Worm (Caenorhabditis elegans) whole organism, L1 larva: ENCODE measurements around the gene rpb-6.

Source experiments
- F16B12.6 ChIP-seq: fragments of 150-350 bp; optimal IDR thresholded peaks from 2 replicates; lab custom pipeline; 2014; ENCODE audit warnings: missing biosample characterization, missing genetic modification characterization
- aha-1 ChIP-seq: fragments of 150-350 bp; optimal IDR thresholded peaks from 2 replicates; lab custom pipeline; 2014; ENCODE audit warnings: missing biosample characterization, missing genetic modification characterization
- aly-2 ChIP-seq: fragments of 150-350 bp; optimal IDR thresholded peaks from 2 replicates; lab custom pipeline; 2014; ENCODE audit warnings: missing biosample characterization, missing genetic modification characterization
- ama-1 ChIP-seq: fragments of 150-350 bp; optimal IDR thresholded peaks from 2 replicates; lab custom pipeline; 2014
- ceh-8 ChIP-seq: fragments of 200-800 bp; sonication (Bioruptor generic); optimal IDR thresholded peaks from 2 replicates; lab custom pipeline; 2018; ENCODE audit warnings: mild to moderate bottlenecking, missing genetic modification characterization, moderate library complexity, missing compliant biosample characterization
- ceh-82 ChIP-seq, 3 experiments: fragments of 150-350 bp in 1 of 3; sonication (generic microtip) in 2 of 3; optimal IDR thresholded peaks; 2 replicates each; lab custom pipeline; 2014 to 2017; ENCODE audit warnings: missing biosample characterization in 3 of 3, missing genetic modification characterization in 3 of 3
- ceh-90 ChIP-seq: sonication (generic microtip); optimal IDR thresholded peaks from 2 replicates; lab custom pipeline; 2016; ENCODE audit warnings: missing genetic modification characterization, missing compliant biosample characterization
- ces-1 ChIP-seq: fragments of 150-350 bp; optimal IDR thresholded peaks from 2 replicates; lab custom pipeline; 2014; ENCODE audit warnings: missing biosample characterization, missing genetic modification reagents, missing genetic modification characterization
- dpl-1 ChIP-seq, 3 experiments: fragments of 150-350 bp in 2 of 3; sonication (generic microtip) in 1 of 3; optimal IDR thresholded peaks; 2 replicates each; lab custom pipeline; 2014 to 2017; ENCODE audit warnings: missing biosample characterization in 3 of 3, missing genetic modification characterization in 3 of 3, missing genetic modification reagents in 3 of 3
- efl-1 ChIP-seq, 4 experiments: fragments of 150-350 bp; optimal IDR thresholded peaks in 3 of 4; peaks in 1 of 4; 1 replicate in 1 of 4; 2 replicates in 3 of 4; lab custom pipeline; 2014; ENCODE audit warnings: missing biosample characterization in 2 of 4, missing genetic modification characterization in 2 of 4, missing genetic modification reagents in 2 of 4
- efl-3 ChIP-seq: fragments of 200-800 bp; sonication (Bioruptor generic); optimal IDR thresholded peaks from 2 replicates; lab custom pipeline; 2018; ENCODE audit warnings: mild to moderate bottlenecking, missing genetic modification characterization, missing compliant biosample characterization
- elt-3 ChIP-seq, 6 experiments: fragments of 150-350 bp in 1 of 6; sonication (generic microtip); optimal IDR thresholded peaks; 2 replicates each; lab custom pipeline; 2017 to 2018; ENCODE audit warnings: missing biosample characterization in 6 of 6, missing genetic modification characterization in 6 of 6, inconsistent platforms in 1 of 6
- ets-5 ChIP-seq: fragments of 200-800 bp; sonication (Bioruptor generic); IDR thresholded peaks from 2 replicates; pipeline ENCODE4 v1.3.6; 2022; ENCODE audit warnings: missing genetic modification characterization, missing compliant biosample characterization
- fkh-4 ChIP-seq: sonication (generic microtip); optimal IDR thresholded peaks from 2 replicates; lab custom pipeline; 2016; ENCODE audit warnings: missing compliant biosample characterization, missing genetic modification characterization, borderline replicate concordance
- grh-1 ChIP-seq: fragments of 200-800 bp; sonication (Bioruptor generic); IDR thresholded peaks from 2 replicates; pipeline ENCODE4 v1.3.6; 2022; ENCODE audit warnings: missing genetic modification reagents, missing genetic modification characterization, missing compliant biosample characterization
- hlh-4 ChIP-seq: sonication (generic microtip); optimal IDR thresholded peaks from 2 replicates; lab custom pipeline; 2016; ENCODE audit warnings: mild to moderate bottlenecking, missing genetic modification characterization, missing compliant biosample characterization
- hpl-2 ChIP-seq: fragments of 150-350 bp; optimal IDR thresholded peaks from 2 replicates; lab custom pipeline; 2014; ENCODE audit warnings: missing biosample characterization, missing genetic modification reagents, missing genetic modification characterization
- jun-1 ChIP-seq: fragments of 150-350 bp; optimal IDR thresholded peaks from 2 replicates; lab custom pipeline; 2014; ENCODE audit warnings: missing biosample characterization, missing genetic modification reagents, missing genetic modification characterization
- lin-14 ChIP-seq: fragments of 200-800 bp; sonication (Bioruptor generic); optimal IDR thresholded peaks from 2 replicates; lab custom pipeline; 2018; ENCODE audit warnings: mild to moderate bottlenecking, missing genetic modification characterization, moderate library complexity, missing compliant biosample characterization
- lin-15B ChIP-seq: fragments of 150-350 bp; sonication (generic microtip); optimal IDR thresholded peaks from 3 replicates; lab custom pipeline; 2014; ENCODE audit warnings: missing biosample characterization, missing genetic modification characterization
- lin-39 ChIP-seq: fragments of 150-350 bp; optimal IDR thresholded peaks from 2 replicates; lab custom pipeline; 2014; ENCODE audit warnings: missing biosample characterization, missing genetic modification reagents, missing genetic modification characterization
- lir-3 ChIP-seq: sonication (generic microtip); optimal IDR thresholded peaks from 2 replicates; lab custom pipeline; 2016; ENCODE audit warnings: mild to moderate bottlenecking, missing genetic modification characterization, moderate library complexity, missing compliant biosample characterization; ENCODE audit not compliant: poor library complexity
- lsy-2 ChIP-seq, 2 experiments: fragments of 150-350 bp; optimal IDR thresholded peaks; 2 replicates each; lab custom pipeline; 2014; ENCODE audit warnings: missing biosample characterization in 2 of 2, missing genetic modification characterization in 2 of 2
- mab-9 ChIP-seq: fragments of 200-800 bp; sonication (Bioruptor generic); IDR thresholded peaks from 2 replicates; pipeline ENCODE4 v1.3.6; 2022; ENCODE audit warnings: missing genetic modification reagents, missing genetic modification characterization, missing compliant biosample characterization
- mdl-1 ChIP-seq, 2 experiments: fragments of 150-350 bp; optimal IDR thresholded peaks; 2 replicates each; lab custom pipeline; 2014 to 2017; ENCODE audit warnings: missing biosample characterization in 2 of 2, missing genetic modification characterization in 2 of 2, inconsistent platforms in 1 of 2
- mef-2 ChIP-seq: fragments of 150-350 bp; optimal IDR thresholded peaks from 2 replicates; lab custom pipeline; 2014; ENCODE audit warnings: missing biosample characterization, missing genetic modification characterization
- mep-1 ChIP-seq: fragments of 150-350 bp; optimal IDR thresholded peaks from 2 replicates; lab custom pipeline; 2014; ENCODE audit warnings: missing biosample characterization, missing genetic modification characterization
- nhr-11 ChIP-seq: fragments of 150-350 bp; optimal IDR thresholded peaks from 2 replicates; lab custom pipeline; 2014; ENCODE audit warnings: missing biosample characterization, missing genetic modification characterization
- nhr-19 ChIP-seq: fragments of 200-800 bp; sonication (Bioruptor generic); conservative IDR thresholded peaks from 2 replicates; pipeline ENCODE4 v1.3.6; 2022; ENCODE audit warnings: missing genetic modification characterization, missing compliant biosample characterization
- nhr-20 ChIP-seq: sonication (generic microtip); optimal IDR thresholded peaks from 2 replicates; lab custom pipeline; 2016; ENCODE audit warnings: mild to moderate bottlenecking, missing genetic modification characterization, missing compliant biosample characterization
- nhr-71 ChIP-seq: sonication (generic microtip); optimal IDR thresholded peaks from 2 replicates; lab custom pipeline; 2016; ENCODE audit warnings: mild to moderate bottlenecking, missing genetic modification characterization, moderate library complexity, missing compliant biosample characterization
- nhr-84 ChIP-seq: sonication (generic microtip); optimal IDR thresholded peaks from 2 replicates; lab custom pipeline; 2017; ENCODE audit warnings: missing biosample characterization, missing genetic modification characterization
- nhr-90 ChIP-seq: sonication (generic microtip); optimal IDR thresholded peaks from 2 replicates; lab custom pipeline; 2016; ENCODE audit warnings: mild to moderate bottlenecking, missing genetic modification characterization, missing compliant biosample characterization; ENCODE audit not compliant: poor library complexity
- pag-3 ChIP-seq: sonication (generic microtip); optimal IDR thresholded peaks from 2 replicates; lab custom pipeline; 2017; ENCODE audit warnings: missing genetic modification characterization, mild to moderate bottlenecking, missing compliant biosample characterization, antibody characterized with exemption, borderline replicate concordance; ENCODE audit not compliant: insufficient read depth
- pax-3 ChIP-seq: fragments of 200-800 bp; sonication (Bioruptor generic); optimal IDR thresholded peaks from 2 replicates; lab custom pipeline; 2018; ENCODE audit warnings: mild to moderate bottlenecking, missing genetic modification characterization, moderate library complexity, missing compliant biosample characterization
- rnt-1 ChIP-seq: sonication (generic microtip); optimal IDR thresholded peaks from 2 replicates; lab custom pipeline; 2016; ENCODE audit warnings: mild to moderate bottlenecking, missing genetic modification characterization, moderate library complexity, missing compliant biosample characterization
- snu-23 ChIP-seq: sonication (generic microtip); optimal IDR thresholded peaks from 2 replicates; lab custom pipeline; 2016; ENCODE audit warnings: missing genetic modification characterization, missing compliant biosample characterization
- sox-4 ChIP-seq: sonication (generic microtip); optimal IDR thresholded peaks from 2 replicates; lab custom pipeline; 2016; ENCODE audit warnings: missing genetic modification characterization, missing compliant biosample characterization
- sptf-1 ChIP-seq: fragments of 150-350 bp; optimal IDR thresholded peaks from 2 replicates; lab custom pipeline; 2014; ENCODE audit warnings: missing biosample characterization, missing genetic modification characterization
- sup-37 ChIP-seq: fragments of 200-800 bp; sonication (Bioruptor generic); optimal IDR thresholded peaks from 2 replicates; lab custom pipeline; 2018; ENCODE audit warnings: mild to moderate bottlenecking, missing genetic modification characterization, missing compliant biosample characterization
- swsn-7 ChIP-seq: sonication (generic microtip); optimal IDR thresholded peaks from 2 replicates; lab custom pipeline; 2016; ENCODE audit warnings: missing genetic modification characterization, missing compliant biosample characterization
- tbx-2 ChIP-seq: sonication (generic microtip); optimal IDR thresholded peaks from 2 replicates; lab custom pipeline; 2016; ENCODE audit warnings: missing genetic modification characterization, missing compliant biosample characterization
- unc-130 ChIP-seq: fragments of 150-350 bp; optimal IDR thresholded peaks from 2 replicates; lab custom pipeline; 2017; ENCODE audit warnings: missing biosample characterization, missing genetic modification characterization, inconsistent platforms
- unc-98 ChIP-seq: fragments of 200-800 bp; sonication (Bioruptor generic); IDR thresholded peaks from 2 replicates; pipeline ENCODE4 v1.3.6; 2022; ENCODE audit warnings: missing genetic modification characterization, missing compliant biosample characterization
- vab-15 ChIP-seq: sonication (generic microtip); optimal IDR thresholded peaks from 2 replicates; lab custom pipeline; 2017; ENCODE audit warnings: missing genotype, mild to moderate bottlenecking, missing genetic modification characterization, missing compliant biosample characterization
- xbp-1 ChIP-seq: sonication (generic microtip); optimal IDR thresholded peaks from 2 replicates; lab custom pipeline; 2016; ENCODE audit warnings: missing genetic modification characterization, missing compliant biosample characterization
- ztf-4 ChIP-seq: fragments of 150-350 bp; optimal IDR thresholded peaks from 2 replicates; lab custom pipeline; 2014; ENCODE audit warnings: missing biosample characterization, missing genetic modification characterization

The rpb-6 gene

ce11 chrII:10558345-10558744, 20.8 kb upstream of the rpb-6 start:
- no peak for TF ChIP-seq mef-2 (tag; lab: Kevin White, UChicago)
- no peak for TF ChIP-seq ceh-8 (GFP tag; lab: Kevin White, UChicago)
- no peak for TF ChIP-seq aha-1 (tag; lab: Kevin White, UChicago)
- no peak for TF ChIP-seq sox-4 (tag; lab: Kevin White, UChicago)
- TF ChIP-seq jun-1 (tag; lab: Kevin White, UChicago) = no peak
- TF ChIP-seq mep-1 (tag; lab: Kevin White, UChicago) = peak; percentile 18
- TF ChIP-seq lir-3 = peak; percentile 45
- TF ChIP-seq pag-3 = no peak
- peak in 1 of 2 experiments; percentile 3 for TF ChIP-seq efl-1 (optimal IDR thresholded peaks at IDR 0.05; lab: Kevin White, UChicago)
- TF ChIP-seq efl-1 (GFP tag; optimal IDR thresholded peaks at IDR 0.05 in 1 of 2; lab: Kevin White, UChicago) = peak in 1 of 2 experiments; percentile 89
- TF ChIP-seq rnt-1 (tag; lab: Kevin White, UChicago) = peak; percentile 85
- TF ChIP-seq elt-3 (tag; optimal IDR thresholded peaks at IDR 0.05; lab: Kevin White, UChicago) = no peak
- TF ChIP-seq dpl-1 (GFP tag; optimal IDR thresholded peaks at IDR 0.05; lab: Kevin White, UChicago) = peak in 1 of 3 experiments; percentile 2
- TF ChIP-seq F16B12.6 (tag; lab: Kevin White, UChicago) = no peak
- TF ChIP-seq efl-3 (GFP tag; lab: Kevin White, UChicago) = no peak
- no peak for TF ChIP-seq sup-37 (GFP tag; lab: Kevin White, UChicago)
- TF ChIP-seq grh-1 (GFP tag; lab: Robert Waterston, UW) = no peak
- no peak for TF ChIP-seq lin-15B
- no peak for TF ChIP-seq tbx-2 (tag; lab: Kevin White, UChicago)
- TF ChIP-seq mab-9 (GFP tag; lab: Robert Waterston, UW) = no peak
- no peak for TF ChIP-seq ces-1 (GFP tag; lab: Kevin White, UChicago)
- TF ChIP-seq ets-5 (GFP tag; lab: Robert Waterston, UW) = no peak
- TF ChIP-seq ceh-90 = no peak
- no peak for TF ChIP-seq hpl-2 (GFP tag; lab: Kevin White, UChicago)
- no peak for TF ChIP-seq aly-2 (tag; lab: Kevin White, UChicago)
- TF ChIP-seq unc-130 (tag; lab: Kevin White, UChicago) = peak; percentile 65
- TF ChIP-seq xbp-1 (tag; lab: Kevin White, UChicago) = no peak
- no peak for TF ChIP-seq nhr-20
- no peak for TF ChIP-seq ama-1 (lab: Kevin White, UChicago)
- TF ChIP-seq unc-98 (GFP tag; lab: Robert Waterston, UW) = no peak
- TF ChIP-seq snu-23 (GFP tag; lab: Kevin White, UChicago) = no peak
- TF ChIP-seq vab-15 = no peak
- no peak for TF ChIP-seq sptf-1 (tag; lab: Kevin White, UChicago)
- TF ChIP-seq nhr-84 (tag; lab: Kevin White, UChicago) = no peak
- peak; percentile 1 for TF ChIP-seq nhr-11 (tag; lab: Kevin White, UChicago)
- TF ChIP-seq lin-39 (tag; lab: Kevin White, UChicago) = no peak
- peak; percentile 14 for TF ChIP-seq ztf-4 (tag; lab: Kevin White, UChicago)
- no peak for TF ChIP-seq hlh-4 (tag; lab: Kevin White, UChicago)
- TF ChIP-seq fkh-4 (tag; lab: Kevin White, UChicago) = no peak
- peak in 1 of 2 experiments; percentile 87 for TF ChIP-seq mdl-1 (tag; optimal IDR thresholded peaks at IDR 0.05; lab: Kevin White, UChicago)
- TF ChIP-seq lin-14 (GFP tag; lab: Kevin White, UChicago) = peak; percentile 61
- no peak for TF ChIP-seq ceh-82 (tag; optimal IDR thresholded peaks at IDR 0.05; lab: Kevin White, UChicago)
- peak; percentile 37 for TF ChIP-seq nhr-71 (tag; lab: Kevin White, UChicago)
- TF ChIP-seq nhr-90 = no peak
- no peak for TF ChIP-seq pax-3 (tag; lab: Kevin White, UChicago)
- peak; percentile 34; the same call in 1 of the 2 replicates for TF ChIP-seq nhr-19
- peak; percentile 41 to 43 for TF ChIP-seq lsy-2 (tag; optimal IDR thresholded peaks at IDR 0.05; lab: Kevin White, UChicago)
- TF ChIP-seq swsn-7 (tag; lab: Kevin White, UChicago) = no peak
- TF ChIP-seq, all 84 proteins: peak for 13
